Worm (Caenorhabditis elegans) whole organism, L4 larva: ENCODE results near the gene M57.1.

Experiments
- D1046.2 ChIP-seq: fragments of 200-800 bp; sonication (Bioruptor generic); IDR thresholded peaks from 2 replicates; pipeline ENCODE4 v1.3.6; 2022; ENCODE audit warnings: missing genetic modification characterization, missing compliant biosample characterization
- F26F4.8 ChIP-seq: fragments of 200-800 bp; sonication (Bioruptor generic); conservative IDR thresholded peaks from 2 replicates; pipeline ENCODE4 v1.3.6; 2022; ENCODE audit warnings: missing genetic modification characterization, missing compliant biosample characterization
- T20F7.1 ChIP-seq: fragments of 200-800 bp; sonication (Bioruptor generic); optimal IDR thresholded peaks from 2 replicates; lab custom pipeline; 2018; ENCODE audit warnings: mild to moderate bottlenecking, missing genetic modification characterization, missing compliant biosample characterization
- Y5F2A.4 ChIP-seq: fragments of 200-800 bp; sonication (Bioruptor generic); optimal IDR thresholded peaks from 2 replicates; lab custom pipeline; 2018; ENCODE audit warnings: mild to moderate bottlenecking, missing genetic modification characterization, missing compliant biosample characterization
- Y75B8A.6 ChIP-seq: fragments of 200-800 bp; sonication (Bioruptor generic); IDR thresholded peaks from 2 replicates; pipeline ENCODE4 v1.3.6; 2022; ENCODE audit warnings: missing genetic modification reagents, missing genetic modification characterization, missing compliant biosample characterization
- aha-1 ChIP-seq: fragments of 150-350 bp; peaks from one replicate; lab custom pipeline; 2014; ENCODE audit warnings: missing biosample characterization, missing genetic modification characterization
- aly-2 ChIP-seq: sonication (generic microtip); optimal IDR thresholded peaks from 2 replicates; lab custom pipeline; 2018; ENCODE audit warnings: missing biosample characterization, missing genetic modification characterization
- ama-1 ChIP-seq: fragments of 150-350 bp; optimal IDR thresholded peaks from 2 replicates; lab custom pipeline; 2014; ENCODE audit warnings: inconsistent platforms, mixed read lengths
- arid-1 ChIP-seq: fragments of 200-800 bp; sonication (Bioruptor generic); conservative IDR thresholded peaks from 2 replicates; pipeline ENCODE4 v1.3.6; 2022; ENCODE audit warnings: missing genetic modification reagents, missing genetic modification characterization, missing compliant biosample characterization
- attf-4 ChIP-seq: sonication (generic microtip); optimal IDR thresholded peaks from 3 replicates; lab custom pipeline; 2017; ENCODE audit warnings: missing biosample characterization, missing genetic modification characterization
- ceh-62 ChIP-seq: sonication (generic microtip); optimal IDR thresholded peaks from 2 replicates; lab custom pipeline; 2017; ENCODE audit warnings: missing biosample characterization, missing genetic modification characterization
- ceh-82 ChIP-seq: sonication (generic microtip); optimal IDR thresholded peaks from 2 replicates; lab custom pipeline; 2017; ENCODE audit warnings: missing biosample characterization, missing genetic modification characterization
- ces-1 ChIP-seq: fragments of 150-350 bp; sonication (generic microtip); optimal IDR thresholded peaks from 4 replicates; lab custom pipeline; 2014; ENCODE audit warnings: missing biosample characterization, missing genetic modification reagents, missing genetic modification characterization
- cey-2 ChIP-seq: sonication (generic microtip); optimal IDR thresholded peaks from 3 replicates; lab custom pipeline; 2017; ENCODE audit warnings: missing genetic modification characterization, mild to moderate bottlenecking, missing compliant biosample characterization, antibody characterized with exemption, borderline replicate concordance; ENCODE audit not compliant: insufficient read depth
- daf-12 ChIP-seq: fragments of 150-350 bp; optimal IDR thresholded peaks from 2 replicates; lab custom pipeline; 2014; ENCODE audit warnings: missing biosample characterization, missing genetic modification reagents, missing genetic modification characterization
- daf-16 ChIP-seq, 3 experiments: sonication (generic microtip); optimal IDR thresholded peaks; 2 replicates each; lab custom pipeline; 2016 to 2017; ENCODE audit warnings: missing genetic modification characterization in 3 of 3, missing genetic modification reagents in 3 of 3, mild to moderate bottlenecking in 2 of 3, missing compliant biosample characterization in 2 of 3, missing biosample characterization in 1 of 3, moderate library complexity in 1 of 3
- daf-19 ChIP-seq: fragments of 200-800 bp; sonication (Bioruptor generic); conservative IDR thresholded peaks from 2 replicates; pipeline ENCODE4 v1.3.6; 2022; ENCODE audit warnings: missing genetic modification characterization, missing compliant biosample characterization
- dmd-6 ChIP-seq: fragments of 200-800 bp; sonication (Bioruptor generic); IDR thresholded peaks from 2 replicates; pipeline ENCODE4 v1.3.6; 2022; ENCODE audit warnings: missing genetic modification reagents, missing genetic modification characterization, missing compliant biosample characterization
- dmd-8 ChIP-seq: fragments of 200-800 bp; sonication (Bioruptor generic); IDR thresholded peaks from 2 replicates; pipeline ENCODE4 v1.3.6; 2022; ENCODE audit warnings: missing genetic modification characterization, missing compliant biosample characterization
- duxl-1 ChIP-seq: sonication (generic microtip); optimal IDR thresholded peaks from 2 replicates; lab custom pipeline; 2016; ENCODE audit warnings: mild to moderate bottlenecking, missing genetic modification characterization, moderate library complexity, missing compliant biosample characterization; ENCODE audit not compliant: poor library complexity
- dve-1 ChIP-seq: sonication (generic microtip); optimal IDR thresholded peaks from 2 replicates; lab custom pipeline; 2017; ENCODE audit warnings: antibody characterized with exemption, mild to moderate bottlenecking, missing genetic modification characterization, missing compliant biosample characterization; ENCODE audit not compliant: insufficient read depth
- egl-27 ChIP-seq: sonication (generic microtip); optimal IDR thresholded peaks from 3 replicates; lab custom pipeline; 2017; ENCODE audit warnings: missing biosample characterization, missing genetic modification reagents, missing genetic modification characterization
- fkh-10 ChIP-seq: fragments of 150-350 bp; optimal IDR thresholded peaks from 2 replicates; lab custom pipeline; 2014; ENCODE audit warnings: missing biosample characterization, missing genetic modification reagents, missing genetic modification characterization
- hif-1 ChIP-seq, 2 experiments: sonication (generic microtip); optimal IDR thresholded peaks; 2 replicates each; lab custom pipeline; 2016 to 2017; ENCODE audit warnings: missing compliant biosample characterization in 2 of 2, missing genetic modification characterization in 2 of 2, missing genetic modification reagents in 2 of 2, missing genotype in 2 of 2, mild to moderate bottlenecking in 1 of 2
- jun-1 ChIP-seq: fragments of 150-350 bp; optimal IDR thresholded peaks from 2 replicates; lab custom pipeline; 2014; ENCODE audit warnings: missing biosample characterization, missing genetic modification reagents, missing genetic modification characterization
- lin-15B ChIP-seq: fragments of 150-350 bp; sonication (generic microtip); optimal IDR thresholded peaks from 3 replicates; lab custom pipeline; 2014; ENCODE audit warnings: missing biosample characterization, missing genetic modification characterization
- lin-39 ChIP-seq: fragments of 150-350 bp; optimal IDR thresholded peaks from 2 replicates; lab custom pipeline; 2014; ENCODE audit warnings: missing biosample characterization, missing genetic modification reagents, missing genetic modification characterization
- lsy-2 ChIP-seq, 2 experiments: fragments of 150-350 bp in 1 of 2; sonication (generic microtip) in 1 of 2; optimal IDR thresholded peaks; 2 replicates each; lab custom pipeline; 2014 to 2017; ENCODE audit warnings: missing biosample characterization in 2 of 2, missing genetic modification characterization in 2 of 2
- madf-5 ChIP-seq, 2 experiments: fragments of 200-800 bp; sonication (Bioruptor generic); IDR thresholded peaks; 2 replicates each; pipeline ENCODE4 v1.3.6; 2022; ENCODE audit warnings: missing compliant biosample characterization in 2 of 2, missing genetic modification characterization in 2 of 2
- mes-2 ChIP-seq: sonication (generic microtip); optimal IDR thresholded peaks from 2 replicates; lab custom pipeline; 2016; ENCODE audit warnings: missing genotype, mild to moderate bottlenecking, missing genetic modification characterization, missing compliant biosample characterization; ENCODE audit not compliant: poor library complexity, severe bottlenecking
- mxl-2 ChIP-seq: fragments of 200-800 bp; sonication (Bioruptor generic); conservative IDR thresholded peaks from 2 replicates; pipeline ENCODE4 v1.3.6; 2022; ENCODE audit warnings: missing genetic modification reagents, missing genetic modification characterization, missing compliant biosample characterization
- nhr-111 ChIP-seq: fragments of 200-800 bp; sonication (Bioruptor generic); optimal IDR thresholded peaks from 2 replicates; lab custom pipeline; 2018; ENCODE audit warnings: mild to moderate bottlenecking, missing genetic modification characterization, missing compliant biosample characterization
- nhr-48 ChIP-seq: sonication (generic microtip); optimal IDR thresholded peaks from 2 replicates; lab custom pipeline; 2016; ENCODE audit warnings: mild to moderate bottlenecking, missing genetic modification characterization, missing compliant biosample characterization
- nhr-76 ChIP-seq: fragments of 150-350 bp; optimal IDR thresholded peaks from 2 replicates; lab custom pipeline; 2014; ENCODE audit warnings: missing biosample characterization, missing genetic modification characterization
- pqm-1 ChIP-seq: sonication (generic microtip); optimal IDR thresholded peaks from 2 replicates; lab custom pipeline; 2017; ENCODE audit warnings: missing biosample characterization, missing genetic modification characterization
- set-16 ChIP-seq: fragments of 200-800 bp; sonication (Bioruptor generic); IDR thresholded peaks from 2 replicates; pipeline ENCODE4 v1.3.6; 2022; ENCODE audit warnings: missing genetic modification reagents, missing genetic modification characterization, missing compliant biosample characterization
- skn-1 ChIP-seq: fragments of 150-350 bp; optimal IDR thresholded peaks from 2 replicates; lab custom pipeline; 2014; ENCODE audit warnings: missing biosample characterization, missing genetic modification characterization
- snpc-1.2 ChIP-seq: fragments of 200-800 bp; sonication (Bioruptor generic); IDR thresholded peaks from 2 replicates; pipeline ENCODE4 v1.3.6; 2022; ENCODE audit warnings: missing genetic modification reagents, missing genetic modification characterization, missing compliant biosample characterization
- snpc-4 ChIP-seq: fragments of 150-350 bp; optimal IDR thresholded peaks from 2 replicates; lab custom pipeline; 2014; ENCODE audit warnings: missing biosample characterization, missing genetic modification characterization
- tag-97 ChIP-seq: fragments of 200-800 bp; sonication (Bioruptor generic); IDR thresholded peaks from 2 replicates; pipeline ENCODE4 v1.3.6; 2022; ENCODE audit warnings: missing genetic modification characterization, missing compliant biosample characterization
- tra-1 ChIP-seq: fragments of 200-800 bp; sonication (Bioruptor generic); IDR thresholded peaks from 2 replicates; pipeline ENCODE4 v1.3.6; 2022; ENCODE audit warnings: missing genetic modification reagents, missing genetic modification characterization, missing compliant biosample characterization
- unc-39 ChIP-seq: sonication (generic microtip); optimal IDR thresholded peaks from 2 replicates; lab custom pipeline; 2017; ENCODE audit warnings: missing biosample characterization, missing genetic modification characterization
- unc-62 ChIP-seq, 3 experiments: fragments of 150-350 bp in 1 of 3; sonication (generic microtip); optimal IDR thresholded peaks in 2 of 3; peaks in 1 of 3; 1 replicate in 1 of 3; 2 replicates in 2 of 3; lab custom pipeline; 2014 to 2017; ENCODE audit warnings: missing biosample characterization in 3 of 3, missing genetic modification characterization in 3 of 3, missing genetic modification reagents in 3 of 3, missing genotype in 1 of 3
- zfp-2 ChIP-seq: sonication (generic microtip); optimal IDR thresholded peaks from 2 replicates; lab custom pipeline; 2016; ENCODE audit warnings: mild to moderate bottlenecking, missing genetic modification characterization, missing compliant biosample characterization
- ztf-7 ChIP-seq: fragments of 150-350 bp; optimal IDR thresholded peaks from 2 replicates; lab custom pipeline; 2014; ENCODE audit warnings: missing biosample characterization, missing genetic modification characterization

Gene M57.1

ce11 chrIV:3501981-3502736, 30.1 kb upstream of the M57.1 start:
- TF ChIP-seq unc-62 (GFP tag; optimal IDR thresholded peaks at IDR 0.05 in 1 of 2; lab: Kevin White, UChicago) (peak in 1 of 2 experiments; percentile 80), unc-62 (tag; optimal IDR thresholded peaks at IDR 0.05; lab: Kevin White, UChicago) (no peak), aha-1 (tag; lab: Kevin White, UChicago) (peak; percentile 90), jun-1 (tag; lab: Kevin White, UChicago) (no peak), nhr-76 (tag; lab: Kevin White, UChicago) (no peak), lin-39 (tag; lab: Kevin White, UChicago) (no peak), set-16 (GFP tag; lab: Robert Waterston, UW) (0 out of 2 replicates have a peak, but pooled peaks have one; percentile 9), snpc-1.2 (GFP tag; lab: Robert Waterston, UW) (no peak)

ce11 chrIV:3504144-3504543, 28.1 kb upstream of the M57.1 start, which contains the start of gene srz-83:
Gene srz-83 (plus strand): TSS chrIV:3504444.
- TF ChIP-seq pqm-1 (tag; lab: Kevin White, UChicago) (no peak), ztf-7 (no peak), fkh-10 (GFP tag; lab: Kevin White, UChicago) (no peak)

- TF ChIP-seq jun-1 (tag; lab: Kevin White, UChicago) (no peak), ama-1 (peak; percentile 2), lsy-2 (tag; optimal IDR thresholded peaks at IDR 0.05; lab: Kevin White, UChicago) (no peak), unc-39 (no peak), tag-97 (no peak), daf-12 (no peak), dmd-8 (GFP tag; lab: Robert Waterston, UW) (no peak), pqm-1 (tag; lab: Kevin White, UChicago) (no peak), T20F7.1 (GFP tag; lab: Kevin White, UChicago) (no peak), aly-2 (tag; lab: Kevin White, UChicago) (no peak), D1046.2 (GFP tag; lab: Robert Waterston, UW) (no peak), daf-19 (GFP tag; lab: Robert Waterston, UW) (no peak), zfp-2 (no peak), nhr-48 (tag; lab: Kevin White, UChicago) (no peak), snpc-4 (no peak), ceh-82 (tag; lab: Kevin White, UChicago) (no peak), dve-1 (tag; lab: Kevin White, UChicago) (peak; percentile 2), egl-27 (tag; lab: Kevin White, UChicago) (no peak), ceh-62 (tag; lab: Kevin White, UChicago) (no peak), skn-1 (tag; lab: Kevin White, UChicago) (no peak), dmd-6 (no peak), lin-15B (tag; lab: Kevin White, UChicago) (no peak), duxl-1 (no peak), lin-39 (tag; lab: Kevin White, UChicago) (no peak), ces-1 (no peak), cey-2 (tag; lab: Kevin White, UChicago) (no peak), attf-4 (tag; lab: Kevin White, UChicago) (no peak), Y75B8A.6 (GFP tag; lab: Robert Waterston, UW) (no peak), Y5F2A.4 (GFP tag; lab: Kevin White, UChicago) (no peak), tra-1 (GFP tag; lab: Robert Waterston, UW) (no peak), madf-5 (GFP tag; IDR thresholded peaks at IDR 0.05; lab: Robert Waterston, UW) (no peak), nhr-111 (GFP tag; lab: Kevin White, UChicago) (no peak), mes-2 (peak; percentile 67), daf-16 (GFP tag; optimal IDR thresholded peaks at IDR 0.05; lab: Kevin White, UChicago) (no peak), daf-16 (tag; optimal IDR thresholded peaks at IDR 0.05; lab: Kevin White, UChicago) (no peak), arid-1 (no peak; the same call in 1 of the 2 replicates), mxl-2 (no peak), F26F4.8 (GFP tag; lab: Robert Waterston, UW) (no peak), hif-1 (tag; optimal IDR thresholded peaks at IDR 0.05; lab: Kevin White, UChicago) (peak in 1 of 2 experiments; percentile 11)
Observed at ce11 chrIV:3505940-3506339, 26.3 kb upstream of the M57.1 start.
